Worm (Caenorhabditis elegans) whole organism, L1 larva: ENCODE measurements around the gene ubq-2.

Experiments
- C16A3.4 ChIP-seq: fragments of 150-350 bp; optimal IDR thresholded peaks from 2 replicates; lab custom pipeline; 2014; ENCODE audit warnings: missing biosample characterization, missing genetic modification characterization
- F16B12.6 ChIP-seq: fragments of 150-350 bp; optimal IDR thresholded peaks from 2 replicates; lab custom pipeline; 2014; ENCODE audit warnings: missing biosample characterization, missing genetic modification characterization
- aly-2 ChIP-seq: fragments of 150-350 bp; optimal IDR thresholded peaks from 2 replicates; lab custom pipeline; 2014; ENCODE audit warnings: missing biosample characterization, missing genetic modification characterization
- ama-1 ChIP-seq: fragments of 150-350 bp; optimal IDR thresholded peaks from 2 replicates; lab custom pipeline; 2014
- blmp-1 ChIP-seq: fragments of 150-350 bp; optimal IDR thresholded peaks from 2 replicates; lab custom pipeline; 2014; ENCODE audit warnings: missing biosample characterization, missing genetic modification characterization
- ceh-8 ChIP-seq: fragments of 200-800 bp; sonication (Bioruptor generic); optimal IDR thresholded peaks from 2 replicates; lab custom pipeline; 2018; ENCODE audit warnings: mild to moderate bottlenecking, missing genetic modification characterization, moderate library complexity, missing compliant biosample characterization
- ceh-82 ChIP-seq, 3 experiments: fragments of 150-350 bp in 1 of 3; sonication (generic microtip) in 2 of 3; optimal IDR thresholded peaks; 2 replicates each; lab custom pipeline; 2014 to 2017; ENCODE audit warnings: missing biosample characterization in 3 of 3, missing genetic modification characterization in 3 of 3
- ces-1 ChIP-seq: fragments of 150-350 bp; optimal IDR thresholded peaks from 2 replicates; lab custom pipeline; 2014; ENCODE audit warnings: missing biosample characterization, missing genetic modification reagents, missing genetic modification characterization
- efl-1 ChIP-seq, 4 experiments: fragments of 150-350 bp; optimal IDR thresholded peaks in 3 of 4; peaks in 1 of 4; 1 replicate in 1 of 4; 2 replicates in 3 of 4; lab custom pipeline; 2014; ENCODE audit warnings: missing biosample characterization in 2 of 4, missing genetic modification characterization in 2 of 4, missing genetic modification reagents in 2 of 4
- efl-3 ChIP-seq: fragments of 200-800 bp; sonication (Bioruptor generic); optimal IDR thresholded peaks from 2 replicates; lab custom pipeline; 2018; ENCODE audit warnings: mild to moderate bottlenecking, missing genetic modification characterization, missing compliant biosample characterization
- egl-13 ChIP-seq: sonication (generic microtip); optimal IDR thresholded peaks from 2 replicates; lab custom pipeline; 2016; ENCODE audit warnings: missing genotype, missing genetic modification reagents, missing genetic modification characterization, missing compliant biosample characterization
- egl-27 ChIP-seq, 2 experiments: fragments of 150-350 bp in 1 of 2; sonication (generic microtip); optimal IDR thresholded peaks; 3 replicates each; lab custom pipeline; 2017 to 2018; ENCODE audit warnings: missing biosample characterization in 2 of 2, missing genetic modification characterization in 2 of 2, missing genetic modification reagents in 2 of 2
- elt-3 ChIP-seq, 6 experiments: fragments of 150-350 bp in 1 of 6; sonication (generic microtip); optimal IDR thresholded peaks; 2 replicates each; lab custom pipeline; 2017 to 2018; ENCODE audit warnings: missing biosample characterization in 6 of 6, missing genetic modification characterization in 6 of 6, inconsistent platforms in 1 of 6
- fkh-10 ChIP-seq: sonication (generic microtip); optimal IDR thresholded peaks from 2 replicates; lab custom pipeline; 2017; ENCODE audit warnings: missing biosample characterization, missing genetic modification reagents, missing genetic modification characterization
- fkh-4 ChIP-seq: sonication (generic microtip); optimal IDR thresholded peaks from 2 replicates; lab custom pipeline; 2016; ENCODE audit warnings: missing compliant biosample characterization, missing genetic modification characterization, borderline replicate concordance
- fos-1 ChIP-seq: fragments of 150-350 bp; optimal IDR thresholded peaks from 2 replicates; lab custom pipeline; 2014; ENCODE audit warnings: missing biosample characterization, missing genetic modification characterization
- irx-1 ChIP-seq: sonication (generic microtip); optimal IDR thresholded peaks from 2 replicates; lab custom pipeline; 2016; ENCODE audit warnings: missing genetic modification characterization, missing compliant biosample characterization
- isw-1 ChIP-seq: fragments of 200-800 bp; sonication (Bioruptor generic); IDR thresholded peaks from 2 replicates; pipeline ENCODE4 v1.3.6; 2022; ENCODE audit warnings: missing genetic modification characterization, missing compliant biosample characterization
- lin-13 ChIP-seq: fragments of 150-350 bp; optimal IDR thresholded peaks from 2 replicates; lab custom pipeline; 2014; ENCODE audit warnings: missing biosample characterization, missing genetic modification reagents, missing genetic modification characterization
- lin-35 ChIP-seq, 2 experiments: fragments of 150-350 bp; optimal IDR thresholded peaks; 2 replicates each; lab custom pipeline; 2014; ENCODE audit warnings: missing biosample characterization in 2 of 2, missing genetic modification characterization in 2 of 2, missing genetic modification reagents in 2 of 2
- lin-39 ChIP-seq: fragments of 150-350 bp; optimal IDR thresholded peaks from 2 replicates; lab custom pipeline; 2014; ENCODE audit warnings: missing biosample characterization, missing genetic modification reagents, missing genetic modification characterization
- lir-3 ChIP-seq: sonication (generic microtip); optimal IDR thresholded peaks from 2 replicates; lab custom pipeline; 2016; ENCODE audit warnings: mild to moderate bottlenecking, missing genetic modification characterization, moderate library complexity, missing compliant biosample characterization; ENCODE audit not compliant: poor library complexity
- lsy-2 ChIP-seq, 2 experiments: fragments of 150-350 bp; optimal IDR thresholded peaks; 2 replicates each; lab custom pipeline; 2014; ENCODE audit warnings: missing biosample characterization in 2 of 2, missing genetic modification characterization in 2 of 2
- mdl-1 ChIP-seq, 2 experiments: fragments of 150-350 bp; optimal IDR thresholded peaks; 2 replicates each; lab custom pipeline; 2014 to 2017; ENCODE audit warnings: missing biosample characterization in 2 of 2, missing genetic modification characterization in 2 of 2, inconsistent platforms in 1 of 2
- mep-1 ChIP-seq: fragments of 150-350 bp; optimal IDR thresholded peaks from 2 replicates; lab custom pipeline; 2014; ENCODE audit warnings: missing biosample characterization, missing genetic modification characterization
- nhr-11 ChIP-seq: fragments of 150-350 bp; optimal IDR thresholded peaks from 2 replicates; lab custom pipeline; 2014; ENCODE audit warnings: missing biosample characterization, missing genetic modification characterization
- nhr-12 ChIP-seq: sonication (generic microtip); optimal IDR thresholded peaks from 2 replicates; lab custom pipeline; 2017; ENCODE audit warnings: missing biosample characterization, missing genetic modification characterization
- nhr-19 ChIP-seq: fragments of 200-800 bp; sonication (Bioruptor generic); conservative IDR thresholded peaks from 2 replicates; pipeline ENCODE4 v1.3.6; 2022; ENCODE audit warnings: missing genetic modification characterization, missing compliant biosample characterization
- nhr-20 ChIP-seq: sonication (generic microtip); optimal IDR thresholded peaks from 2 replicates; lab custom pipeline; 2016; ENCODE audit warnings: mild to moderate bottlenecking, missing genetic modification characterization, missing compliant biosample characterization
- nhr-28 ChIP-seq: fragments of 150-350 bp; optimal IDR thresholded peaks from 2 replicates; lab custom pipeline; 2014; ENCODE audit warnings: missing biosample characterization, missing genetic modification characterization
- nhr-47 ChIP-seq: sonication (generic microtip); optimal IDR thresholded peaks from 2 replicates; lab custom pipeline; 2016; ENCODE audit warnings: mild to moderate bottlenecking, missing genetic modification characterization, moderate library complexity, missing compliant biosample characterization
- nhr-71 ChIP-seq: sonication (generic microtip); optimal IDR thresholded peaks from 2 replicates; lab custom pipeline; 2016; ENCODE audit warnings: mild to moderate bottlenecking, missing genetic modification characterization, moderate library complexity, missing compliant biosample characterization
- nhr-77 ChIP-seq: fragments of 150-350 bp; optimal IDR thresholded peaks from 2 replicates; lab custom pipeline; 2014; ENCODE audit warnings: missing biosample characterization, missing genetic modification characterization
- nhr-85 ChIP-seq: sonication (generic microtip); peaks from one replicate; lab custom pipeline; 2016; ENCODE audit warnings: missing genetic modification characterization, inconsistent platforms, missing compliant biosample characterization
- pax-3 ChIP-seq: fragments of 200-800 bp; sonication (Bioruptor generic); optimal IDR thresholded peaks from 2 replicates; lab custom pipeline; 2018; ENCODE audit warnings: mild to moderate bottlenecking, missing genetic modification characterization, moderate library complexity, missing compliant biosample characterization
- pqm-1 ChIP-seq: sonication (generic microtip); optimal IDR thresholded peaks from 3 replicates; lab custom pipeline; 2017; ENCODE audit warnings: missing biosample characterization, missing genetic modification characterization
- rnt-1 ChIP-seq: sonication (generic microtip); optimal IDR thresholded peaks from 2 replicates; lab custom pipeline; 2016; ENCODE audit warnings: mild to moderate bottlenecking, missing genetic modification characterization, moderate library complexity, missing compliant biosample characterization
- snu-23 ChIP-seq: sonication (generic microtip); optimal IDR thresholded peaks from 2 replicates; lab custom pipeline; 2016; ENCODE audit warnings: missing genetic modification characterization, missing compliant biosample characterization
- sox-4 ChIP-seq: sonication (generic microtip); optimal IDR thresholded peaks from 2 replicates; lab custom pipeline; 2016; ENCODE audit warnings: missing genetic modification characterization, missing compliant biosample characterization
- sup-37 ChIP-seq: fragments of 200-800 bp; sonication (Bioruptor generic); optimal IDR thresholded peaks from 2 replicates; lab custom pipeline; 2018; ENCODE audit warnings: mild to moderate bottlenecking, missing genetic modification characterization, missing compliant biosample characterization
- tbx-2 ChIP-seq: sonication (generic microtip); optimal IDR thresholded peaks from 2 replicates; lab custom pipeline; 2016; ENCODE audit warnings: missing genetic modification characterization, missing compliant biosample characterization
- unc-130 ChIP-seq: fragments of 150-350 bp; optimal IDR thresholded peaks from 2 replicates; lab custom pipeline; 2017; ENCODE audit warnings: missing biosample characterization, missing genetic modification characterization, inconsistent platforms
- unc-62 ChIP-seq: fragments of 150-350 bp; optimal IDR thresholded peaks from 2 replicates; lab custom pipeline; 2014; ENCODE audit warnings: missing biosample characterization, missing genetic modification reagents, missing genetic modification characterization
- vab-15 ChIP-seq: sonication (generic microtip); optimal IDR thresholded peaks from 2 replicates; lab custom pipeline; 2017; ENCODE audit warnings: missing genotype, mild to moderate bottlenecking, missing genetic modification characterization, missing compliant biosample characterization
- xbp-1 ChIP-seq: sonication (generic microtip); optimal IDR thresholded peaks from 2 replicates; lab custom pipeline; 2016; ENCODE audit warnings: missing genetic modification characterization, missing compliant biosample characterization
- zip-4 ChIP-seq: fragments of 200-800 bp; sonication (Bioruptor generic); optimal IDR thresholded peaks from 2 replicates; lab custom pipeline; 2018; ENCODE audit warnings: mild to moderate bottlenecking, missing genetic modification characterization, moderate library complexity, missing compliant biosample characterization

Gene ubq-2

DNA sequence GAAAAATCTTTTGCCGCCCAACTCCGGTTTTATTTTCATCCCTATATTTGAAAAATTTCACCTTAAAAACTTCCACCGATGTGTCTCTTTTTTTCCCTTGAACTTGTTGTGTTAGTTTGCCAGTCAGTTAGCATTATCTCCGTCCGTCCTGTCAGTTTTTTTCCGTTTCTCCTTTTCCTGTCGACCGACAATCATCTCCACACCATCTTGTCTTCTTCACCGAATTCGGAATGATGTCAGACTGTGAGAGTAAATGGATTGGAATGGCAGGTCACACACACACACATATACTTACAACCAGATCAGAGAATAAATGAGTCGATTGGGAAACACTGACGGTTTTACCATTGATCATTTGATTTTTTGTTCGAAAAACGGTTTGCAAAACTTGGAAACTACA is 33.6 kb upstream of the ubq-2 start (continued):
- TF ChIP-seq fkh-10 (GFP tag; lab: Kevin White, UChicago) (no peak), unc-62 (GFP tag; lab: Kevin White, UChicago) (no peak), nhr-28 (tag; lab: Kevin White, UChicago) (no peak), unc-130 (tag; lab: Kevin White, UChicago) (peak; percentile 35), lin-39 (tag; lab: Kevin White, UChicago) (no peak), lin-35 (GFP tag; optimal IDR thresholded peaks at IDR 0.05; lab: Kevin White, UChicago) (peak in 1 of 2 experiments; percentile 24), mep-1 (tag; lab: Kevin White, UChicago) (peak; percentile 8), lsy-2 (tag; optimal IDR thresholded peaks at IDR 0.05; lab: Kevin White, UChicago) (peak in 1 of 2 experiments; percentile 49), blmp-1 (tag; lab: Kevin White, UChicago) (peak; percentile 85), F16B12.6 (tag; lab: Kevin White, UChicago) (no peak), aly-2 (no peak), C16A3.4 (no peak), ama-1 (no peak), mdl-1 (tag; optimal IDR thresholded peaks at IDR 0.05; lab: Kevin White, UChicago) (no peak), fos-1 (tag; lab: Kevin White, UChicago) (no peak), lir-3 (no peak), pqm-1 (no peak), efl-3 (GFP tag; lab: Kevin White, UChicago) (no peak), elt-3 (tag; optimal IDR thresholded peaks at IDR 0.05; lab: Kevin White, UChicago) (peak in 1 of 6 experiments; percentile 65), nhr-11 (tag; lab: Kevin White, UChicago) (no peak), lin-13 (GFP tag; lab: Kevin White, UChicago) (no peak), irx-1 (no peak), nhr-77 (tag; lab: Kevin White, UChicago) (no peak), nhr-12 (tag; lab: Kevin White, UChicago) (no peak), nhr-47 (tag; lab: Kevin White, UChicago) (no peak), fkh-4 (no peak), rnt-1 (tag; lab: Kevin White, UChicago) (no peak), ces-1 (GFP tag; lab: Kevin White, UChicago) (no peak), snu-23 (GFP tag; lab: Kevin White, UChicago) (peak; percentile 65), nhr-71 (tag; lab: Kevin White, UChicago) (no peak), xbp-1 (tag; lab: Kevin White, UChicago) (no peak), efl-1 (optimal IDR thresholded peaks at IDR 0.05; lab: Kevin White, UChicago) (no peak), efl-1 (GFP tag; optimal IDR thresholded peaks at IDR 0.05 in 1 of 2; lab: Kevin White, UChicago) (peak in 1 of 2 experiments; percentile 92), sox-4 (tag; lab: Kevin White, UChicago) (no peak), nhr-19 (GFP tag; lab: Robert Waterston, UW) (no peak), egl-27 (tag; optimal IDR thresholded peaks at IDR 0.05; lab: Kevin White, UChicago) (no peak), ceh-8 (no peak), pax-3 (tag; lab: Kevin White, UChicago) (no peak), tbx-2 (tag; lab: Kevin White, UChicago) (no peak), zip-4 (GFP tag; lab: Kevin White, UChicago) (no peak), isw-1 (no peak), ceh-82 (tag; optimal IDR thresholded peaks at IDR 0.05; lab: Kevin White, UChicago) (no peak), nhr-85 (tag; lab: Kevin White, UChicago) (peak; percentile 76), nhr-20 (tag; lab: Kevin White, UChicago) (peak; percentile 75), vab-15 (tag; lab: Kevin White, UChicago) (peak; percentile 31)

DNA sequence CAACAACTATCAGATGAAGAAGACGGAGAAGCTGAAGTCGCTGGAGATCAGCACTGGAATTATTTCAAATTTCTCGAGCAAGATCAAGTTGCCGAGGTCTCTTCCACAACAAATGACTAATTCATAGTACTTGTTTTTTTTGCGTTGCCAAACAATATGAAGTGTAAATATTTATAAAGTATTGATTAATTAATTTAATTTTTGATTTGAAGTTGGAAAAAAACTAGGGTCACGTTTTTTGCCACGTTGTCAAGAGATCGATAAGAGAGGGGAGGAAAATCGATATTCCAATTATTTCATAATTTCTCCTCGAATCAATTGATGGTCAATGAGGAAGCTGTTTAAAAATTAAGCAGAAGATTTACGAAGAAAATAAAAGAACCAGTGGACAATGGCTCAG is 26.8 kb upstream of the ubq-2 start, which contains the start of gene snf-7:
TSS of gene snf-7 (plus strand) at position 301 of the 400 bp plus-strand sequence.
- no peak for TF ChIP-seq nhr-77 (tag; lab: Kevin White, UChicago)
- no peak for TF ChIP-seq sox-4 (tag; lab: Kevin White, UChicago)
- TF ChIP-seq sup-37 (GFP tag; lab: Kevin White, UChicago) = no peak
- TF ChIP-seq ceh-8 = no peak
- no peak for TF ChIP-seq egl-13 (tag; lab: Kevin White, UChicago)
